Fruit fly (Drosophila melanogaster) whole organism: ENCODE results near the gene Vajk3.

Experiments
- CG8478 ChIP-seq: fragments of >200 bp; optimal IDR thresholded peaks from 2 replicates; lab custom pipeline; 2018; ENCODE audit warnings: inconsistent platforms
- Dll ChIP-seq: fragments of >200 bp; optimal IDR thresholded peaks from 2 replicates; lab custom pipeline; 2017
- EcR ChIP-seq, 2 experiments: fragments of >200 bp; optimal IDR thresholded peaks; 2 replicates each; lab custom pipeline; 2017; ENCODE audit warnings: missing biosample characterization in 2 of 2, missing genetic modification characterization in 2 of 2, missing genetic modification reagents in 2 of 2
- pan ChIP-seq: fragments of >200 bp; optimal IDR thresholded peaks from 2 replicates; lab custom pipeline; 2017
- psq ChIP-seq: fragments of >200 bp; optimal IDR thresholded peaks from 2 replicates; lab custom pipeline; 2017
- usp ChIP-seq: fragments of >200 bp; optimal IDR thresholded peaks from 2 replicates; lab custom pipeline; 2017; ENCODE audit warnings: missing biosample characterization, missing genetic modification characterization, mixed read lengths

Vajk3 gene

DNA sequence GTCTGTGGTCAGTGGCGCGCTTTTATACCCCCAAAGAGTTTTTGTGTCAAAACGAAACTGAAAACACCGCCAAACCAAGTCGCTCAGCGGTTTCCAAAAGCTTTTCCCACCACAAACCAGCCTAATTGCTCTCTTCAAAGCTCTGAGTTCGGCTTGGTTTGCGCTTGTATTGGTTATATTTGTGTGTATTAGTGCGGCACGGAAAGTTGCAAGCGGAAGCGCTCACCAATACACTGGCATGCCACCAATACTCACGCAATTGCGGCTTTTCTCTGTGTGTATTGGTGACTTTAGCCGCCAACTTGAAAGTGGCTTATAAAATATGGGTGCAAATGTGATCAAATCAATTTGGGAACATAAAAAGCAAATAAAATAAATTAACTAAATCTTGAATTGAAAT is at the start of gene Vajk3:
Vajk3 (minus strand) TSS at position 1 of the 400 bp plus-strand sequence.
- TF ChIP-seq Dll (no peak), psq (no peak), EcR (GFP tag; optimal IDR thresholded peaks at IDR 0.05; lab: Kevin White, UChicago) (no peak), CG8478 (lab: Kevin White, UChicago) (no peak), pan (lab: Kevin White, UChicago) (no peak), usp (GFP tag; lab: Kevin White, UChicago) (no peak)

DNA sequence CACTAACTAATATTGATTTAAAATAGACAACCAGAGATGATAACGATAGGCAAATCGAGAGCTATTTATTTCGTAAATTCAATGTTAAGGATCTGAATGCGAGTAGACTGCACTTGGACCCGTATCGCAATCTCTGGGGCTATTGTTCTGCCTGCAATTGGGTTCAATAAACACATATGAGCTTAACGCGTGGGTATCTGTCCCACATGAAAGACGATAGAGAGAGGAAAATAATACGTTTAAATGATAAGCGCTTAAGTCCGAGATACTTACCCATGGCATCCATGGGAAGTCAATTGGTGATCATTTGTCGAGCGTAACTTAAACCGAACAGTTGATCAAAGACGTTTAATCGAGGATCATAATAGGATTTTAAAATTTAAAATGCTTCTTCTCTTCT is 32.5 kb upstream of the Vajk3 start, which contains the start of gene NimC2:
NimC2 (plus strand) TSS at position 301 of the 400 bp plus-strand sequence.
- no peak for TF ChIP-seq EcR (GFP tag; optimal IDR thresholded peaks at IDR 0.05; lab: Kevin White, UChicago)
- TF ChIP-seq usp (GFP tag; lab: Kevin White, UChicago): no peak
- no peak for TF ChIP-seq psq
- no peak for TF ChIP-seq pan (lab: Kevin White, UChicago)
- no peak for TF ChIP-seq CG8478 (lab: Kevin White, UChicago)
- no peak for TF ChIP-seq Dll

DNA sequence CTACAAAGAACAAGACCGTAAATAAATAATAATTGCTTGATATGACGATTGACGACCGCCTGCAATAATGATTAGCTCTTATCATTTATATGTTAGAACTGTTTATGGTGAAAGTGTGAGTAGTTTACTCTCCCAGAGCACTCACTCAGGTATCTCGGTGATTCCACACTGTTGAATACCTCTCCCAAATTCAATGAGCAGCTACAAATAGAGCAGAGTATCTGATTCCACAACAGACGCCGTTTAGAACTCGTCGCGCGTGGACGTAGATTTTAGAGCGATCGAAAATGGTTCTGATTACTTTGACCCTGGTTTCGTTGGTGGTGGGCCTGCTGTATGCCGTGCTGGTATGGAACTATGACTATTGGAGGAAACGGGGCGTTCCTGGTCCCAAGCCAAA is 29.8 kb upstream of the Vajk3 start, which contains the start of gene Cyp28a5:
Cyp28a5 (plus strand) TSS at position 230 of the 400 bp plus-strand sequence.
- TF ChIP-seq EcR (GFP tag; optimal IDR thresholded peaks at IDR 0.05; lab: Kevin White, UChicago): no peak
- no peak for TF ChIP-seq psq
- no peak for TF ChIP-seq pan (lab: Kevin White, UChicago)
- TF ChIP-seq usp (GFP tag; lab: Kevin White, UChicago): no peak
- TF ChIP-seq CG8478 (lab: Kevin White, UChicago): no peak
- no peak for TF ChIP-seq Dll

DNA sequence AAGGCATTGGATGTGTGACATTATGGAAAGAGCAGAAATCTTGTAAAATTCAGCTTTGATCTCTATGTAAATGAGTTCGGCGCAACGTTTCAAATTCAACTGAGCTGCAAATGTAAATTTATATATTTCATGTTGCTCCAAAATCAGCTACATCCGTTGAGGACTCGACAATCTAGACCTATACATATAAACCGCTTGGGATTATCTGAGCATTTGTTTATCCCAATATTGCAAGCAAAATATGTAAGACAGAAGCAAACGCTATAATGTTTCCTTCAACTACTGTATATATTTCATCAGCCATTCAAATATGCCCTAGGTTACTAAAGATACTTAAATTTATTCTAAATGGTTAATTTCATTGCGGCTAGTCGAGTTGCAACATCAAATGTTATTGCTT is 29.4 kb upstream of the Vajk3 start, which contains the start of gene NimC1:
NimC1 (minus strand) TSS at position 101 of the 400 bp plus-strand sequence.
- TF ChIP-seq usp (GFP tag; lab: Kevin White, UChicago) (no peak), pan (lab: Kevin White, UChicago) (no peak), EcR (GFP tag; optimal IDR thresholded peaks at IDR 0.05; lab: Kevin White, UChicago) (no peak), Dll (no peak), psq (no peak), CG8478 (lab: Kevin White, UChicago) (no peak)

DNA sequence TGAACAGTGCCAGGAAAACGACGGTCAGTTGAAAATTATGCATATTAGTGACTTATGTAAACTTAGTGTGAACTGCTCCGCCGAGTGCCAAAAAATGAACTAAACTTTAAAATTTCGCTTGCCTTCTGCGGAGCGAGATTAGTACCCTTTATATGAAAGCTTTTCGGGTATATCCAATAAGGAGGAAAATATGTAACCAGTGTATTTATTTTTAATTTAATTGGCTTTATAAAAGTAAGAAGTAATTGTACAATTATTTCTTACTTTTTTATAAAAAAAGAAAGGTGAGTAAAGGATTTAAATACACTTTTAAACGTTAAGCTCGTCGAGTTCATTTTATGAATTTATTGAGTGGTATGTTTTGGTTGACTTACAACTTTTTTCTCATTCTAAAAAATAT is 25.6 kb upstream of the Vajk3 start, which contains the start of gene He:
He (minus strand) TSS at position 101 of the 400 bp plus-strand sequence.
- TF ChIP-seq pan (lab: Kevin White, UChicago) (no peak), Dll (no peak), CG8478 (lab: Kevin White, UChicago) (no peak), psq (no peak), usp (GFP tag; lab: Kevin White, UChicago) (no peak), EcR (GFP tag; optimal IDR thresholded peaks at IDR 0.05; lab: Kevin White, UChicago) (no peak)

DNA sequence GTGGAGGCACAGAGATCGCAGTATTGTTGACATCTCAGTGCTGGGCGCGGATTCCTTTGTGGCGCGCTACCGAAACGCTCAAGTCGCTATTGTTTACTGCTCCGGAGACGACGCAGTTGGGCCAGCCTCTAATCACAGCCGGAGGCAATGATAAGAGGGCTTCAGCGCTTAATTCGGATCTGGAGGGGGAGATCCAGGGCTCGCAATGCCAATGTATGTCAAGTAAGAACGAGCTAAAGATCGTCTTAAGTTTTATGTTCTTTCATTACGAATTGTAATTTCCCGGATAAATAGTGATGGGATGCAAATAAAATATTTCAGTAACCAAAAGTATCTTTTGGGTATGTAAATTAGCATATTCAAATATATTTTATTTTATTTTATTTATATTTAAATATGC is 22.6 kb upstream of the Vajk3 start, which contains the start of the genes NimB4 and NimB5:
NimB4 (minus strand) TSS at position 101 of the 400 bp plus-strand sequence.
NimB5 (plus strand) TSS at position 302 of the 400 bp plus-strand sequence.
- TF ChIP-seq psq: no peak
- TF ChIP-seq pan (lab: Kevin White, UChicago): no peak
- TF ChIP-seq Dll: no peak
- no peak for TF ChIP-seq usp (GFP tag; lab: Kevin White, UChicago)
- no peak for TF ChIP-seq CG8478 (lab: Kevin White, UChicago)
- no peak for TF ChIP-seq EcR (GFP tag; optimal IDR thresholded peaks at IDR 0.05; lab: Kevin White, UChicago)

DNA sequence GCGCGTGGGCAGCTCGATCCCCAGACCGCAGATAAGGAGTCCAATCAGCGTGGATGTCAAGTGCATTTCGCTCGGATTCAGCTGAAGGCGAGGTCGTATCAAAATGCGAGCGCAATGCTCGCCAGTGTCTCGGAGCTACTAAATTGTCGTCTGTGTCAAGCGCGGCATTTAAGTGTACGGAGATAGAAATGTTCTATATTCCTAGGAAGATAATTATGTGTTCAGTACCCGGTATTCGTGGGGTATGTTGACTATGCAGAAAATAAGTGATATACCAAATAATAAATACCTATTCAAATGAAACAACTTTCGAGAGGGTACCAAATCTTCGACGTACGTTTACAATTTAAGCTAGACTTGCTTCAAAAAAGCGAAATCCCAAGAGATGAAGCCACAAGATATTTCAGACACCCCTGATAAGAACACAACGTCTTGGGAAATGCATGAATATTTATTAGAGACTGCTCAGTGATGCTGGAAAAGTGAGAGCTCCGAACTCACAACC is 20.6 kb upstream of the Vajk3 start, which contains the start of gene NimB3:
NimB3 (minus strand) TSS at position 140 of the 505 bp plus-strand sequence.
- TF ChIP-seq psq: no peak
- TF ChIP-seq pan (lab: Kevin White, UChicago): no peak
- TF ChIP-seq Dll: no peak
- no peak for TF ChIP-seq CG8478 (lab: Kevin White, UChicago)
- TF ChIP-seq usp (GFP tag; lab: Kevin White, UChicago): no peak
- TF ChIP-seq EcR (GFP tag; optimal IDR thresholded peaks at IDR 0.05; lab: Kevin White, UChicago): no peak

DNA sequence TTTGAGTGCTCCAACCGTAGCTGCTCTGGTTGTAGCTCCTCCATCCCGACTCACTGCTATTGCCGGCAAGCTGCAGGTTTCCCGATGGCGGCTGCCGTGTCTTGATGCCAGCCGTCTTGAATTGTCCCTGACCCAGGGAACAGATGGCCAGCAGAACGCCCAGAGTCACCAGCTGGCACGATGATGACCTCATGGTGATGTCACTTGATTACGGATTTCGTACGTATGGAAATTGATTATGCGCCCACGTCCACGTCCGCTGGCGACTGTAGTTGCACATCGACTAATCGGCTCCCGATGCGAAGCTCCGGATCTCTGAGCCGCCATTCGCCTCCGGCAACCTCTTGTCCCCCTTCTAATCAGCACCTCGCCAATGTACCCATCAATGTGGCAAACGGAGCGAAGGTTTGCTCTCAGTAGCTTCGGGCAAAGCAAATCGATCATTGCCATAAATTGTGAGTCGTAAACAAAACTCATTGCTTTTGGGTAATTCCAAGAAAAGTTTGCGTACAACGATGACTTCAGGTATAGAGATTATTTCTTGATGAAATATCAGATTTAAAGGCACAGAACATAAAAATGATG is 19.5 kb upstream of the Vajk3 start, which contains the start of gene NimB2:
NimB2 (minus strand) TSS at position 287 of the 585 bp plus-strand sequence.
- TF ChIP-seq Dll: no peak
- no peak for TF ChIP-seq CG8478 (lab: Kevin White, UChicago)
- TF ChIP-seq usp (GFP tag; lab: Kevin White, UChicago): no peak
- TF ChIP-seq pan (lab: Kevin White, UChicago): no peak
- no peak for TF ChIP-seq EcR (GFP tag; optimal IDR thresholded peaks at IDR 0.05; lab: Kevin White, UChicago)
- no peak for TF ChIP-seq psq

DNA sequence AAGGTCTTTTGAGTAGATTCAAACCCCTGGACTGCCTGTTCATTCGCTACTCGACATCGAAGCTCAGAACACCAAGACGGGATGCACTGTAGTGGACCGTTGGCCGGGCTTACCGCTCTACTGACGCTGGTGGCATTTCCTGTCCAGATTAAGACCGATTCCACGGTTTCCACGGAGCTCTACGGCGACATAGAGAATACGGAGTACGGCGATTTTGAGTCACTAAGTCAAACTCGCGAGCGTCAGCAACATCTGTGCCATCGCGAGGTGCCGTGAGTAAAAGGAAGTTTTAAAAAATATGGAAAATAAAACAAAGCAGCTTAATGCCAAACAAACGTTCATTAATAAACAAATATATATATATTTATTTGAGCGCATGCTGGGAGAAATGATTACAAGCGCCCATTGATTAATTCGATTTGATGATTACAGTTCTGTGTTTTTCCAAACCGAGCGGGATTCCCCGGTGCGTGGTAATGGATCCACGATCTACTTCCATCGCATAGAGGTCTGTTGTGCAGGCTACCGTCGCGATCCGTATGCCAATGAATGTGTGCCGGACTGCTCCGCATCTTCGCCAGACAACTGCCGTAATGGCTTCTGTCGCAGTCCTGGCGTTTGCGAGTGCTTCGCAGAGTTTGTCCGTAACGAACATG is 16.3 kb upstream of the Vajk3 start, which contains the start of gene NimB1:
NimB1 (plus strand) TSS at position 41 of the 656 bp plus-strand sequence.
- no peak for TF ChIP-seq usp (GFP tag; lab: Kevin White, UChicago)
- TF ChIP-seq CG8478 (lab: Kevin White, UChicago): no peak
- TF ChIP-seq Dll: no peak
- TF ChIP-seq psq: no peak
- no peak for TF ChIP-seq pan (lab: Kevin White, UChicago)
- TF ChIP-seq EcR (GFP tag; optimal IDR thresholded peaks at IDR 0.05; lab: Kevin White, UChicago): no peak

DNA sequence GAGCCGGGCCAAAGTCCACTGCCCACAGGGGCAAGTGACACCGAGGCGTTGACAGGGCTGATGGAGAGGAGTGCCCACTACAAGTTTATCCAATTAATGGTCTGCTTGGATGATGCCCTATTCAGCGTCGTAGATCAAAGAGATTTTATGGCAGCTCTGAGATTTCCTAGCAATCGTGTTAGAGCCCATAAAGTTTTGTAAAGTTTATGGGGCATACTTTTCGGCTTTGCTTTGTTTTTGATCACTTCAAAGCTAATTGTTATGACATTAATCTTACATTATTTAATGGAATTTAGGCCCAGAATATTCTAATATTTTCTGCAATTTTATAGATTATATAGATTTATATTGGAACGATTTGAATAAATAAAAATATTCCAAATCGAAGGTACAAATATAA is 13.1 kb upstream of the Vajk3 start:
- TF ChIP-seq usp (GFP tag; lab: Kevin White, UChicago): no peak
- no peak for TF ChIP-seq Dll
- no peak for TF ChIP-seq pan (lab: Kevin White, UChicago)
- TF ChIP-seq psq: no peak
- no peak for TF ChIP-seq CG8478 (lab: Kevin White, UChicago)
- TF ChIP-seq EcR (GFP tag; optimal IDR thresholded peaks at IDR 0.05; lab: Kevin White, UChicago): no peak

DNA sequence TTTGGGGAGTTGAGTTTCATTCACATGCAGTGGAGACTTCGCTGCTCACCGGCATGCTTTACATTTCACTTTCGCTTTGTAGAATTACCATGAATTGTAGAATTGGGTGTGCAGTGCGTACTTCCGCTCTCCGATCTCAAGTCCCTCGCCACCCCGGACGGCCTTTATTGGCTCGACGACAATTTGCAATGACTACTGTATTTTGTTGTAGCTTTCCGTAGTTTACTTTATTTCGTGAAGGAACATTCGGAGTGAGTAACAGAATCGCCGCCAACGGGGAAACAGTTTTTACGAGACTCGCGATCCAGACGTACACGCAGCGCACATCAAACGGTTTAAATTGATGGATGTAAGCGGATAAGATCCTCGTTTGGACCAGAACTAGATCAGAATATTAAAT is 10.0 kb upstream of the Vajk3 start, which contains the start of gene NimA:
NimA (plus strand) TSS at position 301 of the 400 bp plus-strand sequence.
- no peak for TF ChIP-seq psq
- TF ChIP-seq pan (lab: Kevin White, UChicago): no peak
- no peak for TF ChIP-seq CG8478 (lab: Kevin White, UChicago)
- no peak for TF ChIP-seq usp (GFP tag; lab: Kevin White, UChicago)
- TF ChIP-seq EcR (GFP tag; optimal IDR thresholded peaks at IDR 0.05; lab: Kevin White, UChicago): no peak
- no peak for TF ChIP-seq Dll
